Worm (Caenorhabditis elegans): Measurements from ENCODE around the gene unc-18.

- TF ChIP-seq nhr-76 (tag; optimal IDR thresholded peaks at IDR 0.05): no peak
- TF ChIP-seq lin-13 (tag; optimal IDR thresholded peaks at IDR 0.05): no peak
- TF ChIP-seq pha-4 (tag; optimal IDR thresholded peaks at IDR 0.05): no peak
These were observed 12.0 kb upstream of the unc-18 start, which contains the start of gene F27D9.7 for ce11 chrX:7670655-7671054.

Data from whole organism, mixed stage, embryonic.